Worm (Caenorhabditis elegans): ENCODE data around the gene F59B10.3.

- TF ChIP-seq ceh-83 (GFP tag; optimal IDR thresholded peaks at IDR 0.05), result no peak
- no peak for TF ChIP-seq zip-8 (tag; optimal IDR thresholded peaks at IDR 0.05)
- no peak for TF ChIP-seq ceh-43 (GFP tag; optimal IDR thresholded peaks at IDR 0.05)
- TF ChIP-seq ces-1 (GFP tag; optimal IDR thresholded peaks at IDR 0.05), result no peak
- TF ChIP-seq snpc-4 (tag; optimal IDR thresholded peaks at IDR 0.05), result no peak
Observed at ce11 chrII:10557206-10557574, 46.8 kb downstream of the F59B10.3 start.
